Fruit fly (Drosophila melanogaster) whole organism, embryonic: Measurements from ENCODE around the gene Inx5.

Experiments used
- Bteb2 ChIP-seq: fragments of 200-800 bp; sonication (Bioruptor generic); optimal IDR thresholded peaks from 2 replicates; lab custom pipeline; 2016; ENCODE audit warnings: missing biosample characterization, missing genetic modification characterization
- CG10267 ChIP-seq: fragments of 200-800 bp; sonication (Bioruptor generic); optimal IDR thresholded peaks from 2 replicates; lab custom pipeline; 2018; ENCODE audit warnings: missing biosample characterization, mild to moderate bottlenecking, missing genetic modification characterization, moderate library complexity
- CG10462 ChIP-seq: fragments of 200-800 bp; sonication (Bioruptor generic); optimal IDR thresholded peaks from 2 replicates; lab custom pipeline; 2016; ENCODE audit warnings: missing biosample characterization, missing genetic modification characterization
- CG12155 ChIP-seq: fragments of 200-800 bp; sonication (Bioruptor generic); optimal IDR thresholded peaks from 3 replicates; lab custom pipeline; 2016; ENCODE audit warnings: missing biosample characterization, missing genetic modification characterization
- CG12391 ChIP-seq: fragments of 200-800 bp; sonication (Bioruptor generic); optimal IDR thresholded peaks from 3 replicates; lab custom pipeline; 2018; ENCODE audit warnings: missing biosample characterization, mild to moderate bottlenecking, missing genetic modification characterization, moderate library complexity
- CG14710 ChIP-seq: fragments of 200-800 bp; sonication (Bioruptor generic); optimal IDR thresholded peaks from 3 replicates; lab custom pipeline; 2019; ENCODE audit warnings: missing biosample characterization, mild to moderate bottlenecking, missing genetic modification characterization, moderate library complexity
- CG15601 ChIP-seq: fragments of 200-800 bp; sonication (Bioruptor generic); optimal IDR thresholded peaks from 3 replicates; lab custom pipeline; 2019; ENCODE audit warnings: missing biosample characterization, mild to moderate bottlenecking, missing genetic modification characterization, moderate library complexity
- CG17361 ChIP-seq: fragments of 200-800 bp; sonication (Bioruptor generic); IDR thresholded peaks from 3 replicates; pipeline ENCODE4 v1.3.6; 2022; ENCODE audit warnings: missing biosample characterization, missing genetic modification characterization
- CG1832 ChIP-seq: fragments of 200-800 bp; sonication (Bioruptor generic); optimal IDR thresholded peaks from 2 replicates; lab custom pipeline; 2017; ENCODE audit warnings: missing biosample characterization, mild to moderate bottlenecking, missing genetic modification characterization, inconsistent platforms
- CG30020 ChIP-seq: fragments of 200-800 bp; optimal IDR thresholded peaks from 2 replicates; lab custom pipeline; 2019; ENCODE audit warnings: missing biosample characterization, mild to moderate bottlenecking, missing genetic modification characterization, moderate library complexity
- CG3065 ChIP-seq: fragments of 200-800 bp; sonication (Bioruptor generic); optimal IDR thresholded peaks from 2 replicates; lab custom pipeline; 2016; ENCODE audit warnings: missing biosample characterization, missing genetic modification characterization
- CG32532 ChIP-seq: fragments of 200-800 bp; sonication (Bioruptor generic); IDR thresholded peaks from 2 replicates; pipeline ENCODE4 v1.3.6; 2022; ENCODE audit warnings: missing biosample characterization, missing genetic modification characterization
- CG34224 ChIP-seq: fragments of 200-800 bp; sonication (Bioruptor generic); IDR thresholded peaks from 3 replicates; pipeline ENCODE4 v1.3.6; 2022; ENCODE audit warnings: missing biosample characterization, missing genetic modification characterization; ENCODE audit not compliant: partially characterized antibody
- CG3995 ChIP-seq: fragments of 200-800 bp; sonication (Bioruptor generic); optimal IDR thresholded peaks from 3 replicates; lab custom pipeline; 2016; ENCODE audit warnings: missing biosample characterization, missing genetic modification characterization
- CG6654 ChIP-seq: fragments of 200-800 bp; sonication (Bioruptor generic); optimal IDR thresholded peaks from 2 replicates; lab custom pipeline; 2017; ENCODE audit warnings: missing biosample characterization, mild to moderate bottlenecking, missing genetic modification characterization
- CG7928 ChIP-seq: fragments of 200-800 bp; sonication (Bioruptor generic); optimal IDR thresholded peaks from 2 replicates; lab custom pipeline; 2017; ENCODE audit warnings: missing biosample characterization, mild to moderate bottlenecking, missing genetic modification characterization
- CG8924 ChIP-seq: fragments of 200-800 bp; optimal IDR thresholded peaks from 3 replicates; lab custom pipeline; 2019; ENCODE audit warnings: missing biosample characterization, mild to moderate bottlenecking, missing genetic modification characterization, moderate library complexity
- CHES-1-like ChIP-seq: fragments of 200-800 bp; sonication (Bioruptor generic); optimal IDR thresholded peaks from 2 replicates; lab custom pipeline; 2016; ENCODE audit warnings: missing biosample characterization, missing genetic modification characterization
- CTCF ChIP-seq: fragments of 200-800 bp; sonication (Bioruptor generic); optimal IDR thresholded peaks from 2 replicates; lab custom pipeline; 2017; ENCODE audit warnings: missing biosample characterization, mild to moderate bottlenecking, missing genetic modification characterization, moderate library complexity
- Chrac-16 ChIP-seq: fragments of 200-800 bp; sonication (Bioruptor generic); optimal IDR thresholded peaks from 3 replicates; lab custom pipeline; 2016; ENCODE audit warnings: missing biosample characterization, missing genetic modification characterization
- Dad ChIP-seq: fragments of 200-800 bp; sonication (Bioruptor generic); optimal IDR thresholded peaks from 3 replicates; lab custom pipeline; 2016; ENCODE audit warnings: missing biosample characterization, missing genetic modification characterization
- Dip2 ChIP-seq: fragments of 200-800 bp; sonication (Bioruptor generic); IDR thresholded peaks from 2 replicates; pipeline ENCODE4 v1.3.6; 2022; ENCODE audit warnings: missing biosample characterization, missing genetic modification characterization
- Dp ChIP-seq: fragments of 200-800 bp; sonication (Bioruptor generic); optimal IDR thresholded peaks from 2 replicates; lab custom pipeline; 2018; ENCODE audit warnings: missing biosample characterization, mild to moderate bottlenecking, missing genetic modification characterization, moderate library complexity
- Hr51 ChIP-seq, 2 experiments: fragments of 200-800 bp; sonication (Bioruptor generic); optimal IDR thresholded peaks; 2 replicates in 1 of 2; 3 replicates in 1 of 2; lab custom pipeline; 2016 to 2018; ENCODE audit warnings: missing biosample characterization in 2 of 2, missing genetic modification characterization in 2 of 2, mild to moderate bottlenecking in 1 of 2, moderate library complexity in 1 of 2
- MTF-1 ChIP-seq: fragments of 200-800 bp; sonication (Bioruptor generic); optimal IDR thresholded peaks from 2 replicates; lab custom pipeline; 2018; ENCODE audit warnings: missing biosample characterization, mild to moderate bottlenecking, missing genetic modification characterization, borderline replicate concordance
- Mad ChIP-seq: fragments of 200-800 bp; sonication (Bioruptor generic); optimal IDR thresholded peaks from 2 replicates; lab custom pipeline; 2016; ENCODE audit warnings: missing biosample characterization, missing genetic modification characterization
- NfI ChIP-seq: fragments of 200-800 bp; sonication (Bioruptor generic); optimal IDR thresholded peaks from 3 replicates; lab custom pipeline; 2018; ENCODE audit warnings: missing biosample characterization, mild to moderate bottlenecking, missing genetic modification characterization, moderate library complexity
- Pdp1 ChIP-seq, 2 experiments: fragments of 200-800 bp; sonication (Bioruptor generic); optimal IDR thresholded peaks; 3 replicates each; lab custom pipeline; 2016; ENCODE audit warnings: missing biosample characterization in 2 of 2, missing genetic modification characterization in 2 of 2, mild to moderate bottlenecking in 1 of 2, moderate library complexity in 1 of 2
- Scr ChIP-seq: fragments of 200-800 bp; sonication (Bioruptor generic); IDR thresholded peaks from 2 replicates; pipeline ENCODE4 v1.3.6; 2022; ENCODE audit warnings: missing biosample characterization, missing genetic modification characterization; ENCODE audit not compliant: partially characterized antibody
- az2 ChIP-seq: fragments of 200-800 bp; sonication (Bioruptor generic); optimal IDR thresholded peaks from 3 replicates; lab custom pipeline; 2016; ENCODE audit warnings: missing biosample characterization, missing genetic modification characterization
- bigmax ChIP-seq: fragments of 200-800 bp; sonication (Bioruptor generic); optimal IDR thresholded peaks from 2 replicates; lab custom pipeline; 2018; ENCODE audit warnings: missing biosample characterization, mild to moderate bottlenecking, missing genetic modification characterization
- cato ChIP-seq: fragments of 200-800 bp; sonication (Bioruptor generic); optimal IDR thresholded peaks from 2 replicates; lab custom pipeline; 2016; ENCODE audit warnings: missing biosample characterization, missing genetic modification characterization, borderline replicate concordance
- da ChIP-seq: fragments of 200-800 bp; sonication (Bioruptor generic); optimal IDR thresholded peaks from 2 replicates; lab custom pipeline; 2016; ENCODE audit warnings: missing biosample characterization, missing genetic modification characterization
- ewg ChIP-seq: fragments of 200-800 bp; sonication (Bioruptor generic); optimal IDR thresholded peaks from 3 replicates; lab custom pipeline; 2017; ENCODE audit warnings: mild to moderate bottlenecking, missing biosample characterization, missing genetic modification reagents, missing genetic modification characterization
- gfzf ChIP-seq: fragments of 200-800 bp; sonication (Bioruptor generic); optimal IDR thresholded peaks from 2 replicates; lab custom pipeline; 2016; ENCODE audit warnings: missing biosample characterization, mild to moderate bottlenecking, missing genetic modification characterization, moderate library complexity
- grn ChIP-seq: fragments of 200-800 bp; sonication (Bioruptor generic); optimal IDR thresholded peaks from 3 replicates; lab custom pipeline; 2017; ENCODE audit warnings: missing biosample characterization, missing genetic modification characterization
- gro ChIP-seq: fragments of 200-800 bp; sonication (Bioruptor generic); optimal IDR thresholded peaks from 2 replicates; lab custom pipeline; 2016; ENCODE audit warnings: missing biosample characterization, missing genetic modification characterization
- hbn ChIP-seq: fragments of 200-800 bp; sonication (Bioruptor generic); IDR thresholded peaks from 2 replicates; pipeline ENCODE4 v1.3.6; 2022; ENCODE audit warnings: missing biosample characterization, missing genetic modification characterization; ENCODE audit not compliant: partially characterized antibody
- inv ChIP-seq: fragments of 200-800 bp; sonication (Bioruptor generic); IDR thresholded peaks from 2 replicates; pipeline ENCODE4 v1.3.6; 2022; ENCODE audit warnings: missing biosample characterization, missing genetic modification characterization; ENCODE audit not compliant: partially characterized antibody
- klu ChIP-seq: fragments of 200-800 bp; sonication (Bioruptor generic); IDR thresholded peaks from 2 replicates; pipeline ENCODE4 v1.3.6; 2022; ENCODE audit warnings: missing biosample characterization, missing genetic modification characterization
- pb ChIP-seq: fragments of 200-800 bp; sonication (Bioruptor generic); optimal IDR thresholded peaks from 3 replicates; lab custom pipeline; 2016; ENCODE audit warnings: missing biosample characterization, missing genetic modification characterization
- phol ChIP-seq: fragments of 200-800 bp; sonication (Bioruptor generic); optimal IDR thresholded peaks from 3 replicates; lab custom pipeline; 2018; ENCODE audit warnings: missing biosample characterization, mild to moderate bottlenecking, missing genetic modification characterization, moderate library complexity
- ro ChIP-seq: fragments of 200-800 bp; sonication (Bioruptor generic); IDR thresholded peaks from 2 replicates; pipeline ENCODE4 v1.3.6; 2022; ENCODE audit warnings: missing biosample characterization, missing genetic modification characterization
- sc ChIP-seq, 3 experiments: fragments of >200 bp in 2 of 3; fragments of 200-800 bp in 1 of 3; sonication (Bioruptor generic) in 1 of 3; optimal IDR thresholded peaks; 2 replicates in 2 of 3; 3 replicates in 1 of 3; lab custom pipeline; 2017; ENCODE audit warnings: mild to moderate bottlenecking in 1 of 3, missing biosample characterization in 1 of 3, missing genetic modification characterization in 1 of 3, missing genetic modification reagents in 1 of 3
- sd ChIP-seq: fragments of 200-800 bp; sonication (Bioruptor generic); optimal IDR thresholded peaks from 3 replicates; lab custom pipeline; 2018; ENCODE audit warnings: missing biosample characterization, mild to moderate bottlenecking, missing genetic modification characterization, moderate library complexity
- slbo ChIP-seq: fragments of 200-800 bp; sonication (Bioruptor generic); IDR thresholded peaks from 2 replicates; pipeline ENCODE4 v1.3.6; 2022; ENCODE audit warnings: missing biosample characterization, missing genetic modification characterization
- sr ChIP-seq: fragments of 200-800 bp; sonication (Bioruptor generic); IDR thresholded peaks from 3 replicates; pipeline ENCODE4 v1.3.6; 2022; ENCODE audit warnings: missing biosample characterization, missing genetic modification characterization
- trem ChIP-seq: fragments of 200-800 bp; optimal IDR thresholded peaks from 3 replicates; lab custom pipeline; 2019; ENCODE audit warnings: missing biosample characterization, mild to moderate bottlenecking, missing genetic modification characterization, moderate library complexity
- ttk ChIP-seq: fragments of 200-800 bp; sonication (Bioruptor generic); IDR thresholded peaks from 2 replicates; pipeline ENCODE4 v2.1.2; 2022; ENCODE audit warnings: missing biosample characterization, missing genetic modification characterization
- vvl ChIP-seq: fragments of 200-800 bp; sonication (Bioruptor generic); IDR thresholded peaks from 2 replicates; pipeline ENCODE4 v1.3.6; 2022; ENCODE audit warnings: missing biosample characterization, missing genetic modification characterization

Inx5 gene

dm6 chrX:19208014-19208413 lies 37.3 kb upstream of the Inx5 start, which contains the start of gene Ulp1 (continued):
- TF ChIP-seq phol (tag; lab: Kevin White, UChicago): peak; percentile 37
- peak; percentile 5 for TF ChIP-seq CG8924 (tag; lab: Kevin White, UChicago)
- TF ChIP-seq Dip2 (GFP tag; lab: Robert Waterston, UW): no peak
- no peak for TF ChIP-seq sr
- TF ChIP-seq CG7928 (GFP tag; lab: Kevin White, UChicago): no peak
- peak in 1 of 2 experiments; percentile 14 for TF ChIP-seq Hr51 (GFP tag; optimal IDR thresholded peaks at IDR 0.05; lab: Kevin White, UChicago)
- peak; percentile 12 for TF ChIP-seq pb (GFP tag; lab: Kevin White, UChicago)
- no peak for TF ChIP-seq ro (GFP tag; lab: Robert Waterston, UW)
- no peak for TF ChIP-seq CG3065 (GFP tag; lab: Kevin White, UChicago)
- TF ChIP-seq Bteb2 (GFP tag; lab: Kevin White, UChicago): no peak
- no peak for TF ChIP-seq bigmax (GFP tag; lab: Kevin White, UChicago)
- no peak for TF ChIP-seq ttk
- TF ChIP-seq slbo (GFP tag; lab: Robert Waterston, UW): peak; percentile 28; the same call in 1 of the 2 replicates
- TF ChIP-seq vvl: peak; percentile 45; the same call in 1 of the 2 replicates
- peak; percentile 39 for TF ChIP-seq Scr (GFP tag; lab: Robert Waterston, UW)
- peak; percentile 58 for TF ChIP-seq trem (tag; lab: Kevin White, UChicago)
- no peak for TF ChIP-seq az2 (GFP tag; lab: Kevin White, UChicago)
- TF ChIP-seq CG12391 (tag; lab: Kevin White, UChicago): peak; percentile 30
- TF ChIP-seq gro (GFP tag; lab: Kevin White, UChicago): peak; percentile 29
- peak; percentile 56 for TF ChIP-seq Dp (GFP tag; lab: Kevin White, UChicago)
- TF ChIP-seq klu: no peak
- TF ChIP-seq Dad: no peak
- peak; percentile 76 for TF ChIP-seq CG3995 (GFP tag; lab: Kevin White, UChicago)
- peak; percentile 40 for TF ChIP-seq CG30020 (tag; lab: Kevin White, UChicago)
- TF ChIP-seq CTCF (GFP tag; lab: Kevin White, UChicago): peak; percentile 84
- no peak for TF ChIP-seq CG1832 (GFP tag; lab: Kevin White, UChicago)
- TF ChIP-seq cato: no peak
- TF ChIP-seq CG10267 (tag; lab: Kevin White, UChicago): peak; percentile 85
- TF ChIP-seq inv (GFP tag; lab: Robert Waterston, UW): peak; percentile 9; the same call in 1 of the 2 replicates
- TF ChIP-seq hbn (GFP tag; lab: Robert Waterston, UW): no peak
- TF ChIP-seq gfzf (GFP tag; lab: Kevin White, UChicago): peak; percentile 94
- TF ChIP-seq CG10462 (GFP tag; lab: Kevin White, UChicago): peak; percentile 57
- TF ChIP-seq da (GFP tag; lab: Kevin White, UChicago): no peak
- TF ChIP-seq Mad: peak; percentile 21
- peak; percentile 40; the same call in 1 of the 2 replicates for TF ChIP-seq CG32532 (GFP tag; lab: Robert Waterston, UW)
- peak; percentile 17; the same call in 1 of the 3 replicates for TF ChIP-seq CG34224 (GFP tag; lab: Robert Waterston, UW)
- TF ChIP-seq Pdp1 (GFP tag; optimal IDR thresholded peaks at IDR 0.05; lab: Kevin White, UChicago): peak in 1 of 2 experiments; percentile 47
- peak; percentile 3 for TF ChIP-seq CG12155 (GFP tag; lab: Kevin White, UChicago)
- TF ChIP-seq CHES-1-like: peak; percentile 38
- TF ChIP-seq CG15601 (tag; lab: Kevin White, UChicago): no peak
- peak; percentile 43 for TF ChIP-seq ewg (GFP tag; lab: Kevin White, UChicago)
- TF ChIP-seq CG14710 (tag; lab: Kevin White, UChicago): peak; percentile 69
- peak; percentile 8 for TF ChIP-seq Chrac-16
- no peak for TF ChIP-seq sc (optimal IDR thresholded peaks at IDR 0.05; lab: Kevin White, UChicago)
- TF ChIP-seq sc (GFP tag; optimal IDR thresholded peaks at IDR 0.05; lab: Kevin White, UChicago): no peak
- TF ChIP-seq MTF-1: no peak
- no peak for TF ChIP-seq CG6654 (GFP tag; lab: Kevin White, UChicago)
- peak; percentile 17; the same call in 1 of the 3 replicates for TF ChIP-seq CG17361 (GFP tag; lab: Robert Waterston, UW)
- TF ChIP-seq sd (tag; lab: Kevin White, UChicago): peak; percentile 45
- TF ChIP-seq NfI (GFP tag; lab: Kevin White, UChicago): peak; percentile 9
- no peak for TF ChIP-seq grn (GFP tag; lab: Kevin White, UChicago)
